Worm (Caenorhabditis elegans): ENCODE data around the gene K10G4.5.
"Not testable (repeated sequence)": the region's sequence is repeated elsewhere in the genome, so short reads cannot be mapped to it uniquely, and the experiment has no call there.

Gene K10G4.5

DNA sequence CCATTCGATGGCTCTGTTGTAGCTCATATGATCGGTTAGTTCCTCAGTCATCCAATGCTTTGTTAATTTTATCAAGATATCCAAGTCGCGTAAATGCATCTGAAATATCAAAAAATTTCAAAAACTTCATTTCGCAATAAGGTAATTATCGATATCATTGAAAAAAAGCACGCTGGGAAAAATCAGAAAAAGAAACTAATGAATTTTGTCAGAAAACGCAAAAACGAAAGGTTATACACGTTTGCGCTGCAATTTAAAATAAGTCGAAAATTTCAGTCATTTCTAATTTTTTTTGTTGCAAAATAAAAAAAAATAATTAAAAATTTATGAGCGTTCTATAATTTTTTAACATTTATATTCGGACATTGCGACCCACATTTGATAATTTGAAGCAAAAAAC, 36.4 kb downstream of the K10G4.5 start, which contains the start of gene K10G4.3:
Gene K10G4.3, minus strand, starts transcription at position 101 of the 400 bp plus-strand sequence.
- TF ChIP-seq nhr-67, nhr-237, lsy-12 (tag; optimal IDR thresholded peaks at IDR 0.05): not testable (repeated sequence)

DNA sequence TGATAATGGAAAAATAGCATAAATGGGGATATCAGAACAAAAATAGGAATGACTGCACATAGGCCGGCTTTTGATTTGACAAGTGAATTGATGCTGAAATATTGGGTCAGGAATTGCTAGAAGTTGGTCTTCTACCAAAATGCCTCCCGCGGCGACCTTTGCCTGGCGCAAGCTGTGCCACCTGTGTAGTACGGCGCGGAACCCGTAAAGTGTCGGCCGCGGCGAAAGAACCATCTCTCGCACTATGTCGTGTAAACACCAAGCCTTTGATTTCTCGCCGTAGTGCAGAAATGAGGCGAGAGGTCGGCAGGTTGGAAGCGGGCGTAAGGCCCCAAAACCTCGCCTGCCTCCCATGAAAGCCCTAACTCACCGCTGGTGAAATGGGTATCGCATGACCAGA, 39.9 kb downstream of the K10G4.5 start:
- no peak for TF ChIP-seq zag-1 (tag; optimal IDR thresholded peaks at IDR 0.05)
- TF ChIP-seq snpc-4 (tag; optimal IDR thresholded peaks at IDR 0.05) = peak; percentile 19

DNA sequence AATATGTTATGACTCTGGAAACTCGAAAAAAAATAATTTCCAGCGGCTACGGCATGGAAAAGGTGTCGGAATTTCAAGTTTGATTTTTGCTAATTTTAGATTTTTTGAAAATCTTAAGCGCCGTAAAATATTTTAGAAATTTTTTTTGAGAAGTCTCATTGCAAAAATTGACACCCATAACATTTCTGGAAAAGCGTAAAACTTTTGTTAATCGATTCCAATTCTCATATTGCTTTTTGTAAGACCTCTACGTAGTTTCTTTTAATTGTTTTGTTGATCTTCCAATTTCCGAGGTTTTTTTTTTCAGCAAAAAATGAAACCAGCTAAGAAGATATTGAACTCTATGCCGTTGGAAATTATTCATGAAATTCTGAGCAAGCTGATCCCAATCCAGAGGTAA, 42.4 kb downstream of the K10G4.5 start, which contains the start of gene fbxa-85:
Gene fbxa-85, plus strand, starts transcription at position 301 of the 400 bp plus-strand sequence.
- TF ChIP-seq mml-1 (tag; optimal IDR thresholded peaks at IDR 0.05) (no peak), nhr-76 (tag; optimal IDR thresholded peaks at IDR 0.05) (no peak), lin-39 (tag; optimal IDR thresholded peaks at IDR 0.05) (no peak)

DNA sequence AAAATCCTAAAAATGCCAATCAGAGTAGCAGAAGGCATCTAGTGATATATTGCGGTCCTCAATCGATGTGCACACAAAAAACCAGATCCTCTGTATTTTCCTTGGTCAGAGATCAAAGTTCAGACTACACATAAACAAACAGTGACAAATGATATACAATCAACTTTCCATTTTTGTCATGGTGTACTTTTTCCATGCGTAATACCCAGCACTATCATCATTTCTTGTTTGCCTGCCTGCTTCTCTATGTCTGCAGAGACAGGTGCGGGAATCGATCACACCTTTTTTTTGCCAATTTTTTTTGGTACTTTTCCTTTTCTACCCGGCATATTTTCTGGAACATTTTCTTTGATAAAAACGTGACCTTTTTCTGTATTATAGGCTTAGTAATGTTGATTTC, 43.0 kb downstream of the K10G4.5 start:
- TF ChIP-seq pqm-1 (tag; optimal IDR thresholded peaks at IDR 0.05) = peak; percentile 14
- TF ChIP-seq R02D3.7 (tag; optimal IDR thresholded peaks at IDR 0.05) = no peak
- TF ChIP-seq elt-2 (tag; optimal IDR thresholded peaks at IDR 0.05) = peak; percentile 50
- no peak for TF ChIP-seq eor-1 (tag; optimal IDR thresholded peaks at IDR 0.05)
- peak; percentile 72 for TF ChIP-seq skn-1 (tag; optimal IDR thresholded peaks at IDR 0.05)

DNA sequence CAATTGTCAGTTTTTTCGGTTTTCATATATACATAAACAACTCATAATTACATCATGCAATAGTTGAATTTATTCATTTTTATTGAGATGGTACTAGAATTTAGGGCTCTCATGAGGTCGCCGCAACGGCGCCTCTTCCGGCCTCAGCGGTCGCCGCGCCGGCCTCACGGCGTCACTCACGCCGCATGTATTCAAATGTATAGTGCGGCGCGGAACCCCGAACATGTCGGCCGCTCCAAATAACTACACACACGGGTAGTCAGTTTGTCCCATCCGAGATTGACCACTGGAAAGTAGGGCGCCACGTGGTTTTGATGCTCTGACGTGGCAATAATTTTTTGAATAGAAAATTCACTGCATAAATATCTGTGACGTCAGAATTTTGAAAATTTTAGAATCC, 43.6 kb downstream of the K10G4.5 start:
- TF ChIP-seq hmg-11 (tag; optimal IDR thresholded peaks at IDR 0.05) (no peak), nhr-25 (tag; optimal IDR thresholded peaks at IDR 0.05) (no peak), elt-2 (tag; optimal IDR thresholded peaks at IDR 0.05) (no peak), sea-2 (GFP tag; optimal IDR thresholded peaks at IDR 0.05) (no peak), eor-1 (tag; optimal IDR thresholded peaks at IDR 0.05) (no peak), elt-1 (tag; optimal IDR thresholded peaks at IDR 0.05) (no peak), nhr-77 (tag; optimal IDR thresholded peaks at IDR 0.05) (no peak), mdl-1 (tag; optimal IDR thresholded peaks at IDR 0.05) (no peak), snpc-4 (tag; optimal IDR thresholded peaks at IDR 0.05) (no peak), unc-39 (tag; optimal IDR thresholded peaks at IDR 0.05) (no peak), nfya-1 (tag; optimal IDR thresholded peaks at IDR 0.05; ENCODE audit: insufficient read depth) (no peak), R02D3.7 (tag; optimal IDR thresholded peaks at IDR 0.05) (no peak), fos-1 (tag; optimal IDR thresholded peaks at IDR 0.05) (no peak), tbx-2 (tag; optimal IDR thresholded peaks at IDR 0.05) (no peak), nhr-67 (tag; optimal IDR thresholded peaks at IDR 0.05) (no peak), pha-4 (tag; optimal IDR thresholded peaks at IDR 0.05) (no peak), nhr-43 (tag; optimal IDR thresholded peaks at IDR 0.05; ENCODE audit: poor library complexity, severe bottlenecking) (no peak), ceh-16 (tag; optimal IDR thresholded peaks at IDR 0.05) (no peak)

DNA sequence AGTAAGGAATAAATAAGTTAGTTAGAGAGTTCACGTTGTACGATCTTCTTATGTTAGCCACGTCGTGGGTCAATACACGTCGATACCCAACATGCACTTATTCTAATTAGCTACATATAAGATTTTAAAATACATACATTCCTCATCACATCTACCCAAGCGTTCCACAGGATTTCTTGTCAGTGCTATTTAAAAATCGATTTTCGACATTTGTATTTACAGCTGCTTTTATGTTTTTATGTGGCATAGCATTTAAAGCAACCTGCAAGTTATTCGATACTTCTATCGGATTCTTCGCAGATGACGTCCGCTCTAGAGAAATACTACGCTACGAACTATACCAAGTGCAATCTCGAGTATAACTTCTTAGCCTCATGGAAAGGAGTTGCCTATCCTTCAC, 45.8 kb downstream of the K10G4.5 start, which contains the start of gene srh-115:
Gene srh-115, plus strand, starts transcription at position 301 of the 400 bp plus-strand sequence.
- TF ChIP-seq nfya-1 (tag; optimal IDR thresholded peaks at IDR 0.05; ENCODE audit: insufficient read depth) (no peak), nhr-28 (tag; optimal IDR thresholded peaks at IDR 0.05) (no peak), unc-39 (tag; optimal IDR thresholded peaks at IDR 0.05) (no peak), sea-2 (GFP tag; optimal IDR thresholded peaks at IDR 0.05) (no peak), fkh-10 (GFP tag; optimal IDR thresholded peaks at IDR 0.05) (no peak)

DNA sequence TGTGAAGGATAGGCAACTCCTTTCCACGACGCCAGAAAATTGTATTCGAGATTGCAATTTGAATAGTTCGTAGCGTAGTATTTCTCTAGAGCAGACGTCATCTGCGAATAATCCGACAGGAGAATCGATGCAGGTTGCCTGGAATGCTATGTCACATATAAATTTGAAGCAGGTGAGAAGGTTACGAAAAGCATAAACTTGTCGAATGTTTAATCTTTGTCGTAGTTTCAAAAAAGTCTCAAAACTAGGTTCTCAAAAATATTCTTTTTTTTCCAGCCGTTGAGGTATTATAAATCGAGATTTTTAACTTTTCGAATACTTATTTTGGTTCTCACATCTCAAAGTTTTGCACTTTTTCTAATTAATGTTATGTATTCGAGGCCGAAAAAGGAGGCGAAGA, 46.2 kb downstream of the K10G4.5 start, which contains the start of gene srh-116:
Gene srh-116, minus strand, starts transcription at position 101 of the 400 bp plus-strand sequence.
- TF ChIP-seq nhr-67 (tag; optimal IDR thresholded peaks at IDR 0.05); ama-1 (optimal IDR thresholded peaks at IDR 0.05); lin-39 (tag; optimal IDR thresholded peaks at IDR 0.05): not testable (repeated sequence)

All from whole organism, L3 larva.